Fruit fly (Drosophila melanogaster): ENCODE results near the gene Spag1.

Gene Spag1

DNA sequence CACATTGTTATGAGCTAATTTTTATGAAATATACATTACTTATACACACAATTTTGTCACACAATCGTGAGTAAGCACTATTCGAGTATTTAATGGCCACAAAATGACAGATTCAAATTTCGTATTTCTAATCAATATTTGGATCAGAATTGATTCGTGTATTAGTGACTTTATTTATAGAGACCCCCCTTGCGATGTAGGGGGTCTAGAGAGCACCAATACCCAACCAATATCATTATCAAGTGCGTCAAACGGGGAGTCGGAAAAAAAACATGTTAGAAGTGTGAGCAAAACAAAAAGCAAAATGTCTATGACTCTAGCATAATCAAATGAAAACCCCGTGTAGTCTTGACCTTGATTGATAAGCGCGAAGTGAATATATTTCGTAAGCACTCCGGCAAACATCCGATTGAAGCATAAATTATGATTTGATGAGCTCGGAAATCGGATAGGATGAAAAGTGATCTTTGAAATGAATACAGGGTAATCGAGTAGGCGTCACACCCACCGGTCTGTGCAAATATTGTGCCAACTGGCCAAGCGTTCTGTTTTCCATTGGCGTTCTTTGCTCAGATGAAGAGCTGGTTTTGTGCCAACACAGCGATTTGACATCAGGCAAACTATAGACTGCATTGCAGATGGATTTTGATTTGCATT is 4.7 kb downstream of the Spag1 start (continued):
- TF ChIP-seq CG8359 (GFP tag; optimal IDR thresholded peaks at IDR 0.05; ENCODE audit: borderline replicate concordance) = no peak
- TF ChIP-seq CG4424 (GFP tag; optimal IDR thresholded peaks at IDR 0.05) = no peak
- no peak for TF ChIP-seq CG14050 (GFP tag; IDR thresholded peaks at IDR 0.05)
- TF ChIP-seq CG43689 (GFP tag; IDR thresholded peaks at IDR 0.05) = no peak
- TF ChIP-seq CG11247 (GFP tag; IDR thresholded peaks at IDR 0.05) = no peak
- TF ChIP-seq CG2116 (GFP tag; optimal IDR thresholded peaks at IDR 0.05) = no peak
- peak; percentile 52 for TF ChIP-seq CHES-1-like (GFP tag; optimal IDR thresholded peaks at IDR 0.05)
- no peak for TF ChIP-seq bab2 (GFP tag; optimal IDR thresholded peaks at IDR 0.05)
- TF ChIP-seq CG1233 (GFP tag; optimal IDR thresholded peaks at IDR 0.05) = no peak
- no peak for TF ChIP-seq CG14710 (tag; optimal IDR thresholded peaks at IDR 0.05)
- peak; percentile 17 for TF ChIP-seq CG12659 (GFP tag; optimal IDR thresholded peaks at IDR 0.05)
- no peak for TF ChIP-seq Lhr (GFP tag; optimal IDR thresholded peaks at IDR 0.05)
- TF ChIP-seq cas (GFP tag; IDR thresholded peaks at IDR 0.05) = no peak
- no peak for TF ChIP-seq Sox100B (GFP tag; optimal IDR thresholded peaks at IDR 0.05)
- no peak for TF ChIP-seq CG2199 (GFP tag; IDR thresholded peaks at IDR 0.05)
- no peak for TF ChIP-seq CG33557 (GFP tag; optimal IDR thresholded peaks at IDR 0.05)
- no peak for TF ChIP-seq ERR (GFP tag; optimal IDR thresholded peaks at IDR 0.05)
- TF ChIP-seq zen (tag; optimal IDR thresholded peaks at IDR 0.05) = no peak
- TF ChIP-seq Nf-YA (GFP tag; IDR thresholded peaks at IDR 0.05) = no peak
- TF ChIP-seq ash1 (GFP tag; optimal IDR thresholded peaks at IDR 0.05) = no peak
- no peak for TF ChIP-seq Awh (GFP tag; IDR thresholded peaks at IDR 0.05)
- peak; percentile 63 for TF ChIP-seq lab (GFP tag; optimal IDR thresholded peaks at IDR 0.05)
- no peak for TF ChIP-seq fd64A (GFP tag; optimal IDR thresholded peaks at IDR 0.05)
- TF ChIP-seq CG18599 (GFP tag; optimal IDR thresholded peaks at IDR 0.05) = peak; percentile 73
- no peak for TF ChIP-seq CG12219 (GFP tag; optimal IDR thresholded peaks at IDR 0.05)
- TF ChIP-seq ato (GFP tag; IDR thresholded peaks at IDR 0.05; ENCODE audit: partially characterized antibody) = no peak
- TF ChIP-seq CG10959 (GFP tag; IDR thresholded peaks at IDR 0.05) = no peak
- TF ChIP-seq D (optimal IDR thresholded peaks at IDR 0.05) = no peak
- TF ChIP-seq D (GFP tag; optimal IDR thresholded peaks at IDR 0.05) = no peak
- peak; percentile 25 for TF ChIP-seq CG7556 (GFP tag; optimal IDR thresholded peaks at IDR 0.05)
- no peak for TF ChIP-seq hkb (optimal IDR thresholded peaks at IDR 0.05)
- no peak for TF ChIP-seq hkb (GFP tag; IDR thresholded peaks at IDR 0.05)
- TF ChIP-seq run (tag; optimal IDR thresholded peaks at IDR 0.05) = no peak
- TF ChIP-seq pnt (GFP tag; optimal IDR thresholded peaks at IDR 0.05) = no peak
- peak; percentile 46 for TF ChIP-seq CG7839 (tag; optimal IDR thresholded peaks at IDR 0.05)
- no peak for TF ChIP-seq vnd (GFP tag; IDR thresholded peaks at IDR 0.05; ENCODE audit: partially characterized antibody)
- peak; percentile 42 for TF ChIP-seq CG17385 (GFP tag; optimal IDR thresholded peaks at IDR 0.05)
- no peak for TF ChIP-seq Ets97D (GFP tag; optimal IDR thresholded peaks at IDR 0.05)
- peak; percentile 25 for TF ChIP-seq luna (GFP tag; optimal IDR thresholded peaks at IDR 0.05)
- no peak for TF ChIP-seq CG11398 (GFP tag; optimal IDR thresholded peaks at IDR 0.05)
- TF ChIP-seq NC2β (GFP tag; optimal IDR thresholded peaks at IDR 0.05) = no peak
- TF ChIP-seq row (GFP tag; IDR thresholded peaks at IDR 0.05) = peak; percentile 53; the same call in 2 of the 3 replicates
- peak; percentile 84 for TF ChIP-seq Ets65A (GFP tag)
- TF ChIP-seq TFAM (GFP tag; optimal IDR thresholded peaks at IDR 0.05) = no peak
- no peak for TF ChIP-seq Mad (GFP tag; optimal IDR thresholded peaks at IDR 0.05)
- TF ChIP-seq HmgZ (tag; optimal IDR thresholded peaks at IDR 0.05) = peak; percentile 43
- no peak for TF ChIP-seq wor (GFP tag; IDR thresholded peaks at IDR 0.05)
- TF ChIP-seq ssp (GFP tag; IDR thresholded peaks at IDR 0.05) = no peak
- no peak for TF ChIP-seq Six4 (GFP tag; optimal IDR thresholded peaks at IDR 0.05)
- TF ChIP-seq tup (GFP tag; optimal IDR thresholded peaks at IDR 0.05) = no peak
- no peak for TF ChIP-seq CG4707 (GFP tag; optimal IDR thresholded peaks at IDR 0.05)
